Worm (Caenorhabditis elegans): ENCODE results near the gene hrpk-2.

DNA sequence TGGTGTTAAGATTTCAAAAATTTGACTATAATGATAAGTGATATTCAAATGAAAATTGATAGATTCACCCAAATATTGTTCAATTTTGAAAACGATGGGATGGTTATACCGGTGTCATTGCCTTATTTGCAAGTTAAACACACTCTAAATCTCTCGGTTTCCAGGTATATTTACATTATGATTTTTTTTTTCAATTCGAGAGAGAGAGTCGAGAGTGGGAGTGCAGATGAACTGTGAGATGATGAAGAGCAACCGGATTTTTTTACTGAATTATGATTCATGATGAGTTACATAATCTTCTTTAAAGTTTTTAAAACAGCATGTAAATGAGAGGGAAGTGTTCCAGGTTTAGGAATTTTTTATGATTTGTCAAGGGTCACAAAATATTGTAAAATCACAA lies 46.6 kb downstream of the hrpk-2 start, which contains the start of gene F44B9.10:
- no peak for TF ChIP-seq tra-4 (tag; optimal IDR thresholded peaks at IDR 0.05)
- no peak for TF ChIP-seq sea-1 (GFP tag; conservative IDR thresholded peaks at IDR 0.05)
- no peak for TF ChIP-seq ama-1 (optimal IDR thresholded peaks at IDR 0.05)
- TF ChIP-seq ceh-36 (tag; optimal IDR thresholded peaks at IDR 0.05): no peak
- no peak for TF ChIP-seq hmbx-1 (tag; optimal IDR thresholded peaks at IDR 0.05)
- no peak for TF ChIP-seq scrt-1 (GFP tag; IDR thresholded peaks at IDR 0.05)

Measured in whole organism, early embryonic.